Worm (Caenorhabditis elegans) whole organism, L3 larva: ENCODE results near the gene adt-1.

ENCODE experiments used
- aly-2 ChIP-seq: fragments of 150-350 bp; optimal IDR thresholded peaks from 2 replicates; lab custom pipeline; 2014; ENCODE audit warnings: missing biosample characterization, missing genetic modification characterization
- ama-1 ChIP-seq: fragments of 150-350 bp; optimal IDR thresholded peaks from 2 replicates; lab custom pipeline; 2018
- eor-1 ChIP-seq, 2 experiments: fragments of 150-350 bp; optimal IDR thresholded peaks; 2 replicates each; lab custom pipeline; 2014 to 2018; ENCODE audit warnings: missing biosample characterization in 2 of 2, missing genetic modification characterization in 2 of 2
- fos-1 ChIP-seq: fragments of 150-350 bp; optimal IDR thresholded peaks from 2 replicates; lab custom pipeline; 2014; ENCODE audit warnings: missing biosample characterization, missing genetic modification characterization
- lin-15B ChIP-seq: fragments of 150-350 bp; optimal IDR thresholded peaks from 2 replicates; lab custom pipeline; 2014; ENCODE audit warnings: missing biosample characterization, missing genetic modification characterization
- nhr-23 ChIP-seq: fragments of 150-350 bp; optimal IDR thresholded peaks from 2 replicates; lab custom pipeline; 2014; ENCODE audit warnings: missing biosample characterization, missing genetic modification reagents, missing genetic modification characterization
- nhr-76 ChIP-seq: fragments of 150-350 bp; sonication (generic microtip); optimal IDR thresholded peaks from 5 replicates; lab custom pipeline; 2014; ENCODE audit warnings: missing biosample characterization, missing genetic modification characterization
- nhr-77 ChIP-seq: fragments of 150-350 bp; optimal IDR thresholded peaks from 2 replicates; lab custom pipeline; 2014; ENCODE audit warnings: missing biosample characterization, missing genetic modification characterization
- pha-4 ChIP-seq: fragments of 150-350 bp; optimal IDR thresholded peaks from 2 replicates; lab custom pipeline; 2014; ENCODE audit warnings: missing biosample characterization, missing genetic modification reagents, missing genetic modification characterization
- unc-62 ChIP-seq: fragments of 150-350 bp; sonication (generic microtip); optimal IDR thresholded peaks from 4 replicates; lab custom pipeline; 2014; ENCODE audit warnings: missing biosample characterization, missing genetic modification reagents, missing genetic modification characterization

DNA sequence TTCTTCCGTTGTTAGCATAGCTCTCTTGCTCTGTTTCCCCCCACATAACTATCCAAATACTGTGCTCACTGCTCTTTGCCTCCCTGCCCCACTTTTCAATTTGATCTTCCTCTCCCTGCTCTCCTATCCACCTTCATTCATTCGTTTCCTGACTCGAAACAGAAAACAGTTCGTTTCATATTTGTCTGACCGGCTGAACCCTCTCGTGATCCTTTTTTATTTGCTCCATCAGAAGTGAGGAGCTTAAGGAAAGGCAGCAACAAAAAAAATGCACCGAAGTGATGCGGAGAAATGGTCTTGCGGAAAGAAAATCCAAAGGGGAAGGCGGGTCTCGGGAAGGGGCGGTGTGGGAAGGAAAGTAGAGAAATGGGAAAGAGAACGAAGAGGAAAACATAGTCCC, 42.8 kb downstream of the adt-1 start:
- TF ChIP-seq nhr-77 (tag; lab: Kevin White, UChicago), result no peak
- TF ChIP-seq nhr-23 (tag; lab: Kevin White, UChicago), result no peak
- TF ChIP-seq ama-1 (lab: Kevin White, UChicago), result no peak
- TF ChIP-seq fos-1 (tag; lab: Kevin White, UChicago), result no peak
- TF ChIP-seq nhr-76 (tag; lab: Kevin White, UChicago), result no peak
- no peak for TF ChIP-seq aly-2
- no peak for TF ChIP-seq lin-15B (tag; lab: Kevin White, UChicago)
- peak; percentile 67 for TF ChIP-seq pha-4 (tag; lab: Kevin White, UChicago)
- TF ChIP-seq eor-1 (tag; optimal IDR thresholded peaks at IDR 0.05; lab: Kevin White, UChicago), result no peak
- TF ChIP-seq unc-62, result no peak
